Fruit fly (Drosophila melanogaster): ENCODE measurements around the gene Cyp4s3.

The Cyp4s3 gene

DNA sequence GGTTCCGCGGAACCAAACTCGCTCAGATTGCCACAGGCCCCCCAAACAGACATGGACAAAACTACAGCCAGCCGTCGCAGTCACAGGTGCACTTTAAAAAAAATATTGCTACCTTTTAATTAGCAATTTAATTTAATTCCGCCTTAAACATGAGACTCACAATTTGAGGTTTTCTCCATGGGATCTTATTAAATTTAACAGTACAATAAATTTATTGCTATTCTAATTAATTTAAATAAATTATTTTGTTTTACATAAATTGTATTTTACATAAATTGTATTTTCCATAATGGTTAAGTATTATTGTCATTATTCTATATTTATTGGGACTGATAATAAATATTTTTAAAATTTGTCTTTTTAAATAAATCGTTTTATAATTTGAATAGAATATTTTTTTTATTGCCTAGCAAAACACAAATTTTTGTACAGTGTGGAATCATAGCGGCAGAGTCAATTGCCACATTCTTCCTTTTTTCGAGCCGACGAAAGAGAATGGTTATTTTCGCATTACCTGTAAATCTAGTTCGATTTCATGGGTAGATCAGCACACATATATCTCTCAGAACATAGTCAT is 7.2 kb upstream of the Cyp4s3 start:
- no peak for TF ChIP-seq noc (tag; optimal IDR thresholded peaks at IDR 0.05)

DNA sequence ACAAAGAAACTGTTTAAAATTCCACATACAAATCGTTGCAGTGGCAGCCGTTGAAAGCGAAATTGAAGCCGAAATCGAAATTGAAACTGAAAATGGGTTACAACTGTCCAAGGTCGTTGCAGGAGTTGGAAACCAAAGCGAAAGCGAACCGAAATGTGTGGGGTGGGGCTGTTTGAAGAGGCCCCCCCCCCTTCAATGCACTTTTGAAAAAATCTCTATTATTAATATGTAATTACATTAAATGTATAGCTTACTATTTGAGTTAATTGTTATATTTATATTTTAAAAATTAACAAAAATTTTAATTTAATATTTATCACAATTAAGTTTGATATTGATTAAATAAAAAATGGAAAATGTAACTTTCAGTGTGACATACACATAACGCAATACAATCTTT is 5.4 kb upstream of the Cyp4s3 start:
- no peak for TF ChIP-seq noc (tag; optimal IDR thresholded peaks at IDR 0.05)

DNA sequence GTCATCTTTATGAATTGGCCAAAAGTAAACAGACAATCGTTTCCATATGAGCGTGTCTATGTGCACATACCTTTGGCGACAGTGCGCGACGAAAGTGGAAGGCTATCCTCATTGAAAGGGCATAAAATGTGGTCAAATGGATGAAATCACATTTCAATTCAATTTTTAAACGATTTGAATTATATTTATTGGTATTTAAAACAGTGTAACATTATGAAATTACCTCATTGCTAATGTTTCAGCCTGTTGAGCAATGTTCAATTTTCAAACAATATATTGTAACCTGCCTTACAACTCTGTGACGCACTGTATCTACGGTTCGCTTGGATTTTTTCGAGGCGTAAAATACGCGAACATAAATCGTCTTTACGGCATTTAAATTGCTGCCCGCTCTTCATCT is 3.8 kb upstream of the Cyp4s3 start:
- peak; percentile 74 for TF ChIP-seq noc (tag; optimal IDR thresholded peaks at IDR 0.05)

DNA sequence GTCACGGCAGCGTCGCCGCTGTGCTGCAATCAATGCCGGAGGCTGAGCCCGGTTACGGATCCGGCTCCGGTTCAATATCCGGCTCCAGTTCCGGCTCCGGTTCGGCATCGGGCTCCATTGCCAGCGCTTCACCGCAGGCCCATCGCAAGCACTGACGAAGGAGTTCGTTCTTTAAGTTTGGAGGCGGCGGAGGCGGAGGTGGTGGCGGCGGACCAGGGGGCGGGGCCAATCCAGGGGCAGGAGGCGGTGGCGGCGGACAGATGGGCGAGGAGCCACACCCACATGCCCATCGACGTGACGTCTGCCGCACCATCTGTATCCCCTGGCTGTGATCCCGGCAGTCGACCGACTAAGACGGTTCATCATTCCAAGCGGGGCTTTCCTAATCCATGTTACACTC is 4.5 kb downstream of the Cyp4s3 start:
- TF ChIP-seq noc (tag; optimal IDR thresholded peaks at IDR 0.05) = no peak

DNA sequence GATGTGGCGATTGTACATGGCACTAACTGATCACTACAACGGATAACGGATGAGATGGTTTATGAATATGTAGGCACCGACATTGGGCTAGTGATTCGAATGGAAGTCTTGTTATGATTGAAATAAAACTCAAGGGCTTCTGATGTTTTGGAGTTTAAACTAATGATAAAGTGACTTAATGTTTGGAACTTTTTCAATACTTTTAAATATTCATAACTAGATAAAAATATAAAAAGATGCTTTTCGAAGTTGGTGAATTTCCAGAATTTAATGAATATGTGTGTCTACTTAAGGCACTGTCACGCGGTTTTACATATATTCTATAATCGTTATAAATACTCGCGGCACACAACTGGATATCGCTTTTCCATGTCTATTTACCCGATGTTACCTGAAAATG is 20.4 kb downstream of the Cyp4s3 start, which contains the start of gene CG9072:
CG9072 (minus strand) TSS at position 101 of the 400 bp plus-strand sequence.
- TF ChIP-seq noc (tag; optimal IDR thresholded peaks at IDR 0.05) = no peak

DNA sequence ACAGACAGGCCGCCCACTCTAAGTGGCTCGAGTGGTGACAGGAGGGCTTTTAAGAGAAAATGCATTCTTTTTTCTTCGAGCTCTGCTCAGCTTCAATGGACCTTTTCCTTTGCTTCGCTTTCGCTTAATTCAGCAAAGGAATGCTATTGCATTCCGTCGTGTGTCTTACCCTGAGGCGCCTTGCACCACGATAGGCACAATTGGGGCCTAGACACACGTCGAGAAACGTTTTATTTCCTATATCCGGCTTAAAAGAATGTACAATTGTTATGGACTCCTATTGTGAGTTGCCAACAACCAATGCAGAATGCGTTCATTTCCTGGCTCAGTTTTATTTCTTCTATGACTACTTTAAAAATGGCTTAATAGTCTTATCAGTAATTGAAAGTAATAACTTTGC is 25.2 kb downstream of the Cyp4s3 start:
- TF ChIP-seq noc (tag; optimal IDR thresholded peaks at IDR 0.05) = no peak

DNA sequence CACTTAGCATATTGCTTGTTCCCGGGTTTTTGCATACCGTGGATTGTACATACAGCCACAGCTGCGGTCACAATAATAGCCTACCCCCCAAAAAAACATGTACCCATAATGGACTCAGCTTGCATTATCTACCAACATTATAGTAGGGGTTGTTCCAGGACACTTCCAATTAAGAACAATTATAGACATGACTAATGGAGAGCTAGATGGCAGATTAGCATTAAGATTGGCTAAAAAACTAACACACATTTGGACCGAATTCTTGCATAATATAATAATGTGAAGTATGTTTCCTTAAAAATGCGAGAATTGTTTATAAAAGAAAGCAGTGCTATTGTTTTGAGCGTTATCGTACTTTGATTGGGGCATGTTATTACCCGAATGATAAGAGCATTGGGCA is 26.0 kb downstream of the Cyp4s3 start:
- TF ChIP-seq noc (tag; optimal IDR thresholded peaks at IDR 0.05) = no peak

DNA sequence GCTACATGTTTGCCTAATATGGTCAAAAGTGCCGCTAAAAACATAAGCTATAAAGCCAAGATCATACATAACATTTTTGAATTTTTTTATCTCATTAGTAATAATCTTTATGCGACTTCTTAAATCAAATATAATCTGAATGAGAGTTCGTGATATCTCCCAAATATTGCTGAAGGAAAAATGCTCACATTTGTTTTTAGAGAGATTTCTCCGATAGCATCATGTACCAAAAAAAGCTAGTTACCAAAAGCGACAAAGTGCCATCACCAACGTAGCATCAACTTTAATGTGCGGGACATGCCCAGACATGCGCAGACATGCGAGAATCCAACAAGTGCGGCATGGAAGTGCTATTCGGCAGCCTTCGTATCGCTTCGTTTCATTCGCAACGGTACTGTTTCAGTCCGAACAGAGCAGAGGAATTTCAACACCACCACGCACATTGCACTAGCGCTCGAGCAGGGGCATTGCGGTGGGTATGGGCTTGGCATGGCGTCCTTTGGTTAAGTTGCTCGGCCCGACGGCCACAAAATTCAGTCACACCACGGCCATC is 27.1 kb downstream of the Cyp4s3 start, which contains the start of gene Rab3-GEF:
Rab3-GEF (plus strand) TSS at position 537 of the 553 bp plus-strand sequence.
- TF ChIP-seq noc (tag; optimal IDR thresholded peaks at IDR 0.05) = no peak

DNA sequence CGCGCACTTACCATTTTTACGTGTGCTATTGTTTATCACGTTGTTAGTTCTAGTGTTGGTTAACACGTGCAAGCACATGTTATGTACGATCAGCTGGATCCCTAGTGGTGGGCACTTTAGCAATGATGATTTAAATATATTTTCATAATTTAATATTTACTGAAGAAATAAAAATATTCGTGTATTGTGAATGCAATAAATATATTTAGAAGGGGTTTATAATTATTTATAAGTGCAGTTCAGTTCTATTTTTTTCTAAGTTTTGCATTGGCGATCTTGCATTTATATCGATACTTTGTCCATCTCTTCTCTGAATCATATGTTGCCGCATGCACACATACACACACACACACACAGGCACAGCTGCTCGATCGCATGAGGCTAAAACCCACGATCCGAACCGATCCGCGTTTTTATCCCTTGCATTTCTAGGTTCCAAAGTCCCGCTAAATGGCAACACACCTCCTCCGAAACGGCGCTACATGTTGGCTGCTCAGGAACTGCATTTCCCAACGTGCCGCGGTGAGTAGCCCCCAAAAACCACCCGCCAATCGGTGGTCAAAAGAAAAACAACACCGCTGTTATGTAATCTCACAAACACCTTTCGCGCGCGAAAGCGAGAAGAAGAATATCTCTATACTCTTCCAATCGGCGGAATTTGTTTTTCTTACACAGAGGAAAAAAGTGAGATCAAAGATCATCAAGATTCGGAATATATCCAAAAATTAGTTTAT is 30.4 kb downstream of the Cyp4s3 start, which contains the start of the genes CG15027 and Dbct:
CG15027 (minus strand) TSS at position 51 of the 734 bp plus-strand sequence.
Dbct (plus strand) TSS at position 349 of the 734 bp plus-strand sequence.
- peak; percentile 82 for TF ChIP-seq noc (tag; optimal IDR thresholded peaks at IDR 0.05)

DNA sequence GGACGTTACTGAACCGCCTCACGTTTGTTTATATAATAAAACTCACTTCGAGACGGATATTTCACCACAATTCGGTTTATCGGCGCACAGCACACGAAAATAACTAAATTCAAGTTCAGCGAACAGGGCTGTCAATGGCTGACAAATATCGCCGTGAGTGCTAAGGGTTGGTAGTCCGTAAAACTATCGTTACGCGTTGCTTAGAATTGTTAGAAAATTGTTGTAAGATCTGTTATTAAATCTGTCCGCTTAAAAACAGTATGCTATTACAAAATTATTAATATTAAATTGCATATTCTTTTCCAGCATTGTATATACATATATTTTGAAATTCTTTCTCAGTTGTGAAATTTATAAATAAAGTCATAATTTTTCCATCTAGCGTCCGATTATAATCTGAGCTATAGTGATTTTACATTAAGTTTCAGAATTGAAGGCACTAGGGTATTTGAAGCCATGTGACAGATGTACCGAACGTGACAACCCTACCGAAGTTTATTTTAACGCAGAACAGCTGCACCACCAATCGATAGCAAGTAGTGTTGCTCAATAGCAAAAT is 31.7 kb downstream of the Cyp4s3 start, which contains the start of gene Cox17:
Cox17 (minus strand) TSS at position 120 of the 559 bp plus-strand sequence.
- peak; percentile 87 for TF ChIP-seq noc (tag; optimal IDR thresholded peaks at IDR 0.05)

DNA sequence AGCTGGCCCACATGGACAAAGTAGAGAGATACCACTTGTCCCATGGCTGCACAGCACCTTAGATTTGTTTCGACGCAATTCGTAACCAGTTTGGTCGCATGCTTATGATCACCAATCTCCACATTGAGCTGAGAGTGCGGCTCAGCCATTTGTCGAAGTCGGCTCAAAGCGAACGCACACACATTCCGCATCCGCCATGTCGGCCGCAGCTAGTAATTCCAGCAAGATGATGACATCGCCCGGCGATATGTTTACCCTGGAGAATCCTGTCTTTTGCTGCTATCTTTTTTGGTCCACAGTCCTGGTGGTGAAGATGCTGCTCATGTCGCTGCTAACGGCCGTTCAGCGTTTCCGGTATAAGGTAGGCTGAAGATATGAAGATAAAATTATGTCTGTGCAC is 33.7 kb downstream of the Cyp4s3 start, which contains the start of gene CG33178:
CG33178 (plus strand) TSS at position 147 of the 400 bp plus-strand sequence.
- TF ChIP-seq noc (tag; optimal IDR thresholded peaks at IDR 0.05) = no peak

DNA sequence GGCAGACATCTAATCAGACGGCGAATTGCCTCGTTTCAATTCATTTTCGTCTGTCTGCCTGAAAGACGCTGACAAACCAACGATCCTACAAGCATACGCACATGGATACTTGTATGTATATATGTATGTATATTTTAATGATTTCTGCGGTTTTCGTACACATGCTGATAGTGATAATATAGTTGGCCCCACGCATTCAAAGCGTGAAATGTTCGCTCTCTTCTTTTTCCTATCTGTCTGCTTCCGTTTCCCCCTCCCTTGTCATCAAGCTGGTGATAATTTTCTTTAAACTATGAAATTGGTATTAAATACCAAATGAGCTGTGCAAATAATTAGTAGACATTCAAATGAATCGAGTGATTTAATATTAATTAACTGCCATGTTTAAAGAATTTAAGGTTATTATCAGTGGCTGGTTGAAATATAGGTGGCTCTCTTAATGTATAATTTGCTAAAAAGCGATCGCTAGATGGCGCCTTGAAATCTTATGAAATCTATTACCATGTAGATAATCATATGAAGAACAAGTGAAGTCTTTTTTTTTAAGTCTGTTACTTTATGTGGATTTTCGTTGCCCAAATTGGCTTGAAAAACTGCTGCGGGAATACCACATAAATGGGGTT is 35.5 kb downstream of the Cyp4s3 start, which contains the start of gene CG33177:
CG33177 (plus strand) TSS at position 588 of the 623 bp plus-strand sequence.
- TF ChIP-seq noc (tag; optimal IDR thresholded peaks at IDR 0.05) = peak; percentile 39

DNA sequence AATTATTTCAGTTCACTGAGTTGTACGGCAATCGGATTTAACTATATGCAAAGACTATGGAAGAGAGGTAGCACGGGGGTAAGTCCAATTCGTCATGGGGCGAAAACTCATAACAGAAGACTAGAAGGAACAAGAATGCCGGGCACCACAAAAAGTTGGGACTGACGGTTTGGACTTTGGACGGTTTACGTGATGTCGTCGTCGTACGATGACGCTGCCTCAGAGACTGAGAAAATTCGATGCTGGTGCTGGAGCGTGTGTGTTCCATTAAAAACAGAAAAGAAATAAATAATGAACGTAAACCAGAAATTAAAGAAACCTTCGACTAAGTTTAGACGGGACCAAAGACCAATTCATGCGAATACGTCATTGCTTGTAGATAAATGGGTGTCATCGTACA is 36.4 kb downstream of the Cyp4s3 start:
- TF ChIP-seq noc (tag; optimal IDR thresholded peaks at IDR 0.05) = no peak

DNA sequence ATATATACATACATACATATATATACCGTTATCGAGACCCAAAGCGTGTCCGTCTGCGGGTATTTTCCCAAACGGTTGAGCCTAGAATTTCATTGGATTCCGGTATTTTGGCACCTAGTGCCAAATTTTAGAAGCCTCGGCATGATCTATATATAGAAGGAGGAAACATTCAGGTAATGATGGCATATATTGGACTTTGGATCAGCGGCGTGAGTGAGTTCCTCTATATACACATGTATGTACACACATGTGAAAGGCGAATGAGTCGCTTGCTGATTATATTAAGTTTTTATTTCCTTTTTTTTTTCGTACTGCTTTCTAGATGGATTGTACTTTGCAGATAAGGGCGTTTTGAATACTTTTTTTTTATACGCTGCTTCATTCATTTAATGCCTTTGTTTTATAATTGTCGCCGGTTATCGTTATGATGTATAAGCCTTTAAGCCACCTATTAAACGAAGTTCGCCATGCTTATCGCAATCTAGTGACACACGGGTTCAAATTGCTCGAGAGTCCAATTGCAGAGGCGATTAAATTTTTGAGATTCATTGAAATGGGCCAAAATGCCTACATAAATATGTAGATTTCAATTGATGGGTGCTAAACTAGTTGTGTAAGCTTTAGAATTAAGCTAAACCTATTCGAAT is 37.1 kb downstream of the Cyp4s3 start:
- TF ChIP-seq noc (tag; optimal IDR thresholded peaks at IDR 0.05) = peak; percentile 59

DNA sequence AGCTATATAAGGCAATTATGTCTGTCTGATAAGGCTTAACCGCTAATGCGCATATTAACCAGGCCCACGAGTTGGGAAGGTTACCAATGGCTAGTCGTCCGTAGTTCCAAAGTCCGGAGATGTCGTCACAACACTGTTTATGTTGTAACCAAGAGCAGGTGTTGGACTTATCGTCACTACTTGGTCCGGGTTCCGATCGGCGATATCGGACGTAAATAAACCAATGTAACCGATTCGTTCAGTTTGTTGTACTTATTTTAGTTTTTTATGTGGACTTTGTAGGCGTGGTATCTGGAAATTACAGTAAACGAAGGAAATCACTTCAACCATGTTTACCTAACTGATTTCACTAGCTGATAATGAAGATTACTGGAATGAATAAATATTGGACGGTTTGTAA is 37.9 kb downstream of the Cyp4s3 start:
- TF ChIP-seq noc (tag; optimal IDR thresholded peaks at IDR 0.05) = no peak
